Worm (Caenorhabditis elegans) whole organism, L1 larva: ENCODE data around the gene act-3.

Experiments
- C04F5.9 ChIP-seq: sonication (generic microtip); optimal IDR thresholded peaks from 2 replicates; lab custom pipeline; 2016; ENCODE audit warnings: missing genetic modification characterization, missing compliant biosample characterization
- C16A3.4 ChIP-seq: fragments of 150-350 bp; optimal IDR thresholded peaks from 2 replicates; lab custom pipeline; 2014; ENCODE audit warnings: missing biosample characterization, missing genetic modification characterization
- Y116A8C.19 ChIP-seq: sonication (generic microtip); optimal IDR thresholded peaks from 2 replicates; lab custom pipeline; 2016; ENCODE audit warnings: missing compliant biosample characterization, missing genetic modification characterization, borderline replicate concordance
- aha-1 ChIP-seq: fragments of 150-350 bp; optimal IDR thresholded peaks from 2 replicates; lab custom pipeline; 2014; ENCODE audit warnings: missing biosample characterization, missing genetic modification characterization
- alr-1 ChIP-seq: fragments of 200-800 bp; sonication (Bioruptor generic); optimal IDR thresholded peaks from 2 replicates; lab custom pipeline; 2018; ENCODE audit warnings: borderline replicate concordance, mild to moderate bottlenecking, missing genetic modification characterization, missing compliant biosample characterization
- aly-2 ChIP-seq: fragments of 150-350 bp; optimal IDR thresholded peaks from 2 replicates; lab custom pipeline; 2014; ENCODE audit warnings: missing biosample characterization, missing genetic modification characterization
- ama-1 ChIP-seq: fragments of 150-350 bp; optimal IDR thresholded peaks from 2 replicates; lab custom pipeline; 2014
- blmp-1 ChIP-seq: fragments of 150-350 bp; optimal IDR thresholded peaks from 2 replicates; lab custom pipeline; 2014; ENCODE audit warnings: missing biosample characterization, missing genetic modification characterization
- ceh-63 ChIP-seq: fragments of 200-800 bp; sonication (Bioruptor generic); optimal IDR thresholded peaks from 2 replicates; lab custom pipeline; 2018; ENCODE audit warnings: mild to moderate bottlenecking, missing genetic modification characterization, missing compliant biosample characterization
- ceh-8 ChIP-seq: fragments of 200-800 bp; sonication (Bioruptor generic); optimal IDR thresholded peaks from 2 replicates; lab custom pipeline; 2018; ENCODE audit warnings: mild to moderate bottlenecking, missing genetic modification characterization, moderate library complexity, missing compliant biosample characterization
- ceh-82 ChIP-seq, 3 experiments: fragments of 150-350 bp in 1 of 3; sonication (generic microtip) in 2 of 3; optimal IDR thresholded peaks; 2 replicates each; lab custom pipeline; 2014 to 2017; ENCODE audit warnings: missing biosample characterization in 3 of 3, missing genetic modification characterization in 3 of 3
- ceh-90 ChIP-seq: sonication (generic microtip); optimal IDR thresholded peaks from 2 replicates; lab custom pipeline; 2016; ENCODE audit warnings: missing genetic modification characterization, missing compliant biosample characterization
- dsc-1 ChIP-seq: sonication (generic microtip); optimal IDR thresholded peaks from 2 replicates; lab custom pipeline; 2016; ENCODE audit warnings: mild to moderate bottlenecking, missing genetic modification characterization, missing compliant biosample characterization
- egl-27 ChIP-seq, 2 experiments: fragments of 150-350 bp in 1 of 2; sonication (generic microtip); optimal IDR thresholded peaks; 3 replicates each; lab custom pipeline; 2017 to 2018; ENCODE audit warnings: missing biosample characterization in 2 of 2, missing genetic modification characterization in 2 of 2, missing genetic modification reagents in 2 of 2
- elt-2 ChIP-seq: sonication (generic microtip); optimal IDR thresholded peaks from 2 replicates; lab custom pipeline; 2016; ENCODE audit warnings: missing genetic modification characterization, mild to moderate bottlenecking, inconsistent platforms, missing compliant biosample characterization, missing genetic modification reagents
- fkh-10 ChIP-seq: sonication (generic microtip); optimal IDR thresholded peaks from 2 replicates; lab custom pipeline; 2017; ENCODE audit warnings: missing biosample characterization, missing genetic modification reagents, missing genetic modification characterization
- fkh-8 ChIP-seq: sonication (generic microtip); optimal IDR thresholded peaks from 2 replicates; lab custom pipeline; 2016; ENCODE audit warnings: mild to moderate bottlenecking, missing genetic modification characterization, missing compliant biosample characterization
- fos-1 ChIP-seq: fragments of 150-350 bp; optimal IDR thresholded peaks from 2 replicates; lab custom pipeline; 2014; ENCODE audit warnings: missing biosample characterization, missing genetic modification characterization
- hlh-17 ChIP-seq: fragments of 200-800 bp; sonication (Bioruptor generic); optimal IDR thresholded peaks from 2 replicates; lab custom pipeline; 2018; ENCODE audit warnings: missing genetic modification characterization, mild to moderate bottlenecking, missing compliant biosample characterization, moderate library complexity, borderline replicate concordance
- hlh-4 ChIP-seq: sonication (generic microtip); optimal IDR thresholded peaks from 2 replicates; lab custom pipeline; 2016; ENCODE audit warnings: mild to moderate bottlenecking, missing genetic modification characterization, missing compliant biosample characterization
- irx-1 ChIP-seq: sonication (generic microtip); optimal IDR thresholded peaks from 2 replicates; lab custom pipeline; 2016; ENCODE audit warnings: missing genetic modification characterization, missing compliant biosample characterization
- jun-1 ChIP-seq: fragments of 150-350 bp; optimal IDR thresholded peaks from 2 replicates; lab custom pipeline; 2014; ENCODE audit warnings: missing biosample characterization, missing genetic modification reagents, missing genetic modification characterization
- lin-14 ChIP-seq: fragments of 200-800 bp; sonication (Bioruptor generic); optimal IDR thresholded peaks from 2 replicates; lab custom pipeline; 2018; ENCODE audit warnings: mild to moderate bottlenecking, missing genetic modification characterization, moderate library complexity, missing compliant biosample characterization
- lin-15B ChIP-seq: fragments of 150-350 bp; sonication (generic microtip); optimal IDR thresholded peaks from 3 replicates; lab custom pipeline; 2014; ENCODE audit warnings: missing biosample characterization, missing genetic modification characterization
- lin-35 ChIP-seq, 2 experiments: fragments of 150-350 bp; optimal IDR thresholded peaks; 2 replicates each; lab custom pipeline; 2014; ENCODE audit warnings: missing biosample characterization in 2 of 2, missing genetic modification characterization in 2 of 2, missing genetic modification reagents in 2 of 2
- lin-39 ChIP-seq: fragments of 150-350 bp; optimal IDR thresholded peaks from 2 replicates; lab custom pipeline; 2014; ENCODE audit warnings: missing biosample characterization, missing genetic modification reagents, missing genetic modification characterization
- lir-3 ChIP-seq: sonication (generic microtip); optimal IDR thresholded peaks from 2 replicates; lab custom pipeline; 2016; ENCODE audit warnings: mild to moderate bottlenecking, missing genetic modification characterization, moderate library complexity, missing compliant biosample characterization; ENCODE audit not compliant: poor library complexity
- lsy-2 ChIP-seq, 2 experiments: fragments of 150-350 bp; optimal IDR thresholded peaks; 2 replicates each; lab custom pipeline; 2014; ENCODE audit warnings: missing biosample characterization in 2 of 2, missing genetic modification characterization in 2 of 2
- mab-9 ChIP-seq: fragments of 200-800 bp; sonication (Bioruptor generic); IDR thresholded peaks from 2 replicates; pipeline ENCODE4 v1.3.6; 2022; ENCODE audit warnings: missing genetic modification reagents, missing genetic modification characterization, missing compliant biosample characterization
- mdl-1 ChIP-seq, 2 experiments: fragments of 150-350 bp; optimal IDR thresholded peaks; 2 replicates each; lab custom pipeline; 2014 to 2017; ENCODE audit warnings: missing biosample characterization in 2 of 2, missing genetic modification characterization in 2 of 2, inconsistent platforms in 1 of 2
- nhr-12 ChIP-seq: sonication (generic microtip); optimal IDR thresholded peaks from 2 replicates; lab custom pipeline; 2017; ENCODE audit warnings: missing biosample characterization, missing genetic modification characterization
- nhr-20 ChIP-seq: sonication (generic microtip); optimal IDR thresholded peaks from 2 replicates; lab custom pipeline; 2016; ENCODE audit warnings: mild to moderate bottlenecking, missing genetic modification characterization, missing compliant biosample characterization
- nhr-28 ChIP-seq: fragments of 150-350 bp; optimal IDR thresholded peaks from 2 replicates; lab custom pipeline; 2014; ENCODE audit warnings: missing biosample characterization, missing genetic modification characterization
- nhr-47 ChIP-seq: sonication (generic microtip); optimal IDR thresholded peaks from 2 replicates; lab custom pipeline; 2016; ENCODE audit warnings: mild to moderate bottlenecking, missing genetic modification characterization, moderate library complexity, missing compliant biosample characterization
- nhr-71 ChIP-seq: sonication (generic microtip); optimal IDR thresholded peaks from 2 replicates; lab custom pipeline; 2016; ENCODE audit warnings: mild to moderate bottlenecking, missing genetic modification characterization, moderate library complexity, missing compliant biosample characterization
- nhr-77 ChIP-seq: fragments of 150-350 bp; optimal IDR thresholded peaks from 2 replicates; lab custom pipeline; 2014; ENCODE audit warnings: missing biosample characterization, missing genetic modification characterization
- nhr-85 ChIP-seq: sonication (generic microtip); peaks from one replicate; lab custom pipeline; 2016; ENCODE audit warnings: missing genetic modification characterization, inconsistent platforms, missing compliant biosample characterization
- nhr-90 ChIP-seq: sonication (generic microtip); optimal IDR thresholded peaks from 2 replicates; lab custom pipeline; 2016; ENCODE audit warnings: mild to moderate bottlenecking, missing genetic modification characterization, missing compliant biosample characterization; ENCODE audit not compliant: poor library complexity
- pqm-1 ChIP-seq: sonication (generic microtip); optimal IDR thresholded peaks from 3 replicates; lab custom pipeline; 2017; ENCODE audit warnings: missing biosample characterization, missing genetic modification characterization
- rnt-1 ChIP-seq: sonication (generic microtip); optimal IDR thresholded peaks from 2 replicates; lab custom pipeline; 2016; ENCODE audit warnings: mild to moderate bottlenecking, missing genetic modification characterization, moderate library complexity, missing compliant biosample characterization
- snu-23 ChIP-seq: sonication (generic microtip); optimal IDR thresholded peaks from 2 replicates; lab custom pipeline; 2016; ENCODE audit warnings: missing genetic modification characterization, missing compliant biosample characterization
- sox-4 ChIP-seq: sonication (generic microtip); optimal IDR thresholded peaks from 2 replicates; lab custom pipeline; 2016; ENCODE audit warnings: missing genetic modification characterization, missing compliant biosample characterization
- sptf-1 ChIP-seq: fragments of 150-350 bp; optimal IDR thresholded peaks from 2 replicates; lab custom pipeline; 2014; ENCODE audit warnings: missing biosample characterization, missing genetic modification characterization
- tbx-2 ChIP-seq: sonication (generic microtip); optimal IDR thresholded peaks from 2 replicates; lab custom pipeline; 2016; ENCODE audit warnings: missing genetic modification characterization, missing compliant biosample characterization
- tlp-1 ChIP-seq: fragments of 150-350 bp; optimal IDR thresholded peaks from 2 replicates; lab custom pipeline; 2014; ENCODE audit warnings: missing biosample characterization, missing genetic modification characterization
- unc-130 ChIP-seq: fragments of 150-350 bp; optimal IDR thresholded peaks from 2 replicates; lab custom pipeline; 2017; ENCODE audit warnings: missing biosample characterization, missing genetic modification characterization, inconsistent platforms
- unc-30 ChIP-seq: sonication (generic microtip); optimal IDR thresholded peaks from 2 replicates; lab custom pipeline; 2017; ENCODE audit warnings: missing biosample characterization, missing genetic modification characterization
- unc-62 ChIP-seq: fragments of 150-350 bp; optimal IDR thresholded peaks from 2 replicates; lab custom pipeline; 2014; ENCODE audit warnings: missing biosample characterization, missing genetic modification reagents, missing genetic modification characterization
- unc-98 ChIP-seq: fragments of 200-800 bp; sonication (Bioruptor generic); IDR thresholded peaks from 2 replicates; pipeline ENCODE4 v1.3.6; 2022; ENCODE audit warnings: missing genetic modification characterization, missing compliant biosample characterization
- xbp-1 ChIP-seq: sonication (generic microtip); optimal IDR thresholded peaks from 2 replicates; lab custom pipeline; 2016; ENCODE audit warnings: missing genetic modification characterization, missing compliant biosample characterization
- zip-4 ChIP-seq: fragments of 200-800 bp; sonication (Bioruptor generic); optimal IDR thresholded peaks from 2 replicates; lab custom pipeline; 2018; ENCODE audit warnings: mild to moderate bottlenecking, missing genetic modification characterization, moderate library complexity, missing compliant biosample characterization

act-3 gene

ce11 chrV:11123817-11124337 is 49.6 kb upstream of the act-3 start, which contains the start of the genes atp-5 and lmtr-3 (continued):
- TF ChIP-seq alr-1 (tag; lab: Kevin White, UChicago) (no peak), C04F5.9 (tag; lab: Kevin White, UChicago) (peak; percentile 32), blmp-1 (peak; percentile 39), fkh-8 (tag; lab: Kevin White, UChicago) (peak; percentile 85), rnt-1 (peak; percentile 98), irx-1 (peak; percentile 79), nhr-12 (tag; lab: Kevin White, UChicago) (no peak), ceh-90 (tag; lab: Kevin White, UChicago) (peak; percentile 86), jun-1 (peak; percentile 54), ceh-63 (GFP tag; lab: Kevin White, UChicago) (no peak), unc-130 (tag; lab: Kevin White, UChicago) (peak; percentile 62), fos-1 (tag; lab: Kevin White, UChicago) (no peak), ceh-82 (tag; optimal IDR thresholded peaks at IDR 0.05; lab: Kevin White, UChicago) (peak; percentile 15 to 81 (median 53))

- TF ChIP-seq lin-14 (GFP tag; lab: Kevin White, UChicago) (peak; percentile 21), unc-30 (tag; lab: Kevin White, UChicago) (no peak), nhr-90 (tag; lab: Kevin White, UChicago) (peak; percentile 64), jun-1 (no peak), nhr-20 (tag; lab: Kevin White, UChicago) (peak; percentile 46), lin-39 (tag; lab: Kevin White, UChicago) (no peak), ama-1 (lab: Kevin White, UChicago) (peak; percentile 57), ceh-8 (GFP tag; lab: Kevin White, UChicago) (no peak), aly-2 (tag; lab: Kevin White, UChicago) (peak; percentile 45), Y116A8C.19 (tag; lab: Kevin White, UChicago) (no peak), C16A3.4 (tag; lab: Kevin White, UChicago) (no peak), nhr-77 (tag; lab: Kevin White, UChicago) (no peak), lin-35 (GFP tag; optimal IDR thresholded peaks at IDR 0.05; lab: Kevin White, UChicago) (peak in 1 of 2 experiments; percentile 13), tbx-2 (no peak), mab-9 (GFP tag; lab: Robert Waterston, UW) (no peak), lir-3 (peak; percentile 3), ceh-82 (tag; optimal IDR thresholded peaks at IDR 0.05; lab: Kevin White, UChicago) (no peak), dsc-1 (tag; lab: Kevin White, UChicago) (no peak), nhr-28 (tag; lab: Kevin White, UChicago) (no peak), fkh-10 (GFP tag; lab: Kevin White, UChicago) (no peak), nhr-71 (tag; lab: Kevin White, UChicago) (peak; percentile 56), irx-1 (no peak), hlh-17 (GFP tag; lab: Kevin White, UChicago) (no peak), aha-1 (tag; lab: Kevin White, UChicago) (no peak), alr-1 (tag; lab: Kevin White, UChicago) (no peak), sox-4 (no peak), tlp-1 (no peak), nhr-85 (tag; lab: Kevin White, UChicago) (peak; percentile 49), mdl-1 (tag; optimal IDR thresholded peaks at IDR 0.05; lab: Kevin White, UChicago) (no peak), snu-23 (GFP tag; lab: Kevin White, UChicago) (peak; percentile 16), zip-4 (GFP tag; lab: Kevin White, UChicago) (no peak), egl-27 (tag; optimal IDR thresholded peaks at IDR 0.05; lab: Kevin White, UChicago) (no peak), nhr-47 (peak; percentile 16), pqm-1 (no peak), lin-15B (tag; lab: Kevin White, UChicago) (no peak), xbp-1 (tag; lab: Kevin White, UChicago) (no peak), unc-62 (GFP tag; lab: Kevin White, UChicago) (no peak), lsy-2 (tag; optimal IDR thresholded peaks at IDR 0.05; lab: Kevin White, UChicago) (peak; percentile 29 to 38), sptf-1 (tag; lab: Kevin White, UChicago) (no peak), unc-98 (GFP tag; lab: Robert Waterston, UW) (no peak), unc-130 (tag; lab: Kevin White, UChicago) (no peak), elt-2 (tag; lab: Kevin White, UChicago) (peak; percentile 31), hlh-4 (no peak)
Measured at ce11 chrV:11122466-11122865, 48.2 kb upstream of the act-3 start, which contains the start of gene mboa-2. TSS of gene mboa-2 (minus strand) at chrV:11122493.
